Fruit fly (Drosophila melanogaster) whole organism, embryonic: Measurements from ENCODE around the gene CG5157.

Experiments
- Adf1 ChIP-seq: fragments of 200-800 bp; sonication (Bioruptor generic); IDR thresholded peaks from 2 replicates; pipeline ENCODE4 v1.3.6; 2022; ENCODE audit warnings: missing biosample characterization, missing genetic modification characterization
- Asciz ChIP-seq: fragments of 200-800 bp; sonication (Bioruptor generic); optimal IDR thresholded peaks from 2 replicates; lab custom pipeline; 2017; ENCODE audit warnings: missing biosample characterization, mild to moderate bottlenecking, missing genetic modification characterization, missing genetic modification reagents
- Bteb2 ChIP-seq: fragments of 200-800 bp; sonication (Bioruptor generic); optimal IDR thresholded peaks from 2 replicates; lab custom pipeline; 2016; ENCODE audit warnings: missing biosample characterization, missing genetic modification characterization
- CG10959 ChIP-seq: fragments of 200-800 bp; sonication (Bioruptor generic); IDR thresholded peaks from 2 replicates; pipeline ENCODE4 v1.3.6; 2022; ENCODE audit warnings: missing biosample characterization, missing genetic modification characterization
- CG12155 ChIP-seq: fragments of 200-800 bp; sonication (Bioruptor generic); optimal IDR thresholded peaks from 3 replicates; lab custom pipeline; 2016; ENCODE audit warnings: missing biosample characterization, missing genetic modification characterization
- CG12769 ChIP-seq: fragments of 200-800 bp; sonication (Bioruptor generic); optimal IDR thresholded peaks from 2 replicates; lab custom pipeline; 2019; ENCODE audit warnings: missing biosample characterization, mild to moderate bottlenecking, missing genetic modification characterization, moderate library complexity
- CG13287 ChIP-seq: fragments of 200-800 bp; sonication (Bioruptor generic); IDR thresholded peaks from 2 replicates; pipeline ENCODE4 v1.3.6; 2022; ENCODE audit warnings: missing biosample characterization, missing genetic modification characterization; ENCODE audit not compliant: partially characterized antibody
- CG13296 ChIP-seq: fragments of 200-800 bp; sonication (Bioruptor generic); optimal IDR thresholded peaks from 3 replicates; lab custom pipeline; 2018; ENCODE audit warnings: missing biosample characterization, mild to moderate bottlenecking, missing genetic modification characterization
- CG13894 ChIP-seq: fragments of 200-800 bp; sonication (Bioruptor generic); optimal IDR thresholded peaks from 3 replicates; lab custom pipeline; 2018; ENCODE audit warnings: missing biosample characterization, mild to moderate bottlenecking, missing genetic modification characterization, moderate library complexity
- CG14050 ChIP-seq: fragments of 200-800 bp; sonication (Bioruptor generic); IDR thresholded peaks from 3 replicates; pipeline ENCODE4 v1.3.6; 2022; ENCODE audit warnings: missing biosample characterization, missing genetic modification characterization
- CG2116 ChIP-seq: fragments of 200-800 bp; sonication (Bioruptor generic); optimal IDR thresholded peaks from 3 replicates; lab custom pipeline; 2018; ENCODE audit warnings: missing biosample characterization, mild to moderate bottlenecking, missing genetic modification characterization
- CG32532 ChIP-seq: fragments of 200-800 bp; sonication (Bioruptor generic); IDR thresholded peaks from 2 replicates; pipeline ENCODE4 v1.3.6; 2022; ENCODE audit warnings: missing biosample characterization, missing genetic modification characterization
- CG3726 ChIP-seq: fragments of 200-800 bp; sonication (Bioruptor generic); IDR thresholded peaks from 3 replicates; pipeline ENCODE4, ENCODE4 v1.3.6; 2022; ENCODE audit warnings: missing biosample characterization, missing genetic modification characterization
- CG4360 ChIP-seq: fragments of 200-800 bp; sonication (Bioruptor generic); IDR thresholded peaks from 2 replicates; pipeline ENCODE4 v1.3.6; 2022; ENCODE audit warnings: missing biosample characterization, missing genetic modification characterization
- CG5245 ChIP-seq: fragments of 200-800 bp; sonication (Bioruptor generic); optimal IDR thresholded peaks from 3 replicates; lab custom pipeline; 2016; ENCODE audit warnings: missing biosample characterization, missing genetic modification characterization
- CG7786 ChIP-seq: fragments of 200-800 bp; sonication (Bioruptor generic); optimal IDR thresholded peaks from 2 replicates; lab custom pipeline; 2016; ENCODE audit warnings: missing biosample characterization, missing genetic modification characterization
- CG7928 ChIP-seq: fragments of 200-800 bp; sonication (Bioruptor generic); optimal IDR thresholded peaks from 2 replicates; lab custom pipeline; 2017; ENCODE audit warnings: missing biosample characterization, mild to moderate bottlenecking, missing genetic modification characterization
- CG9609 ChIP-seq: fragments of 200-800 bp; sonication (Bioruptor generic); optimal IDR thresholded peaks from 3 replicates; lab custom pipeline; 2016; ENCODE audit warnings: missing biosample characterization, missing genetic modification characterization
- CG9932 ChIP-seq: fragments of 200-800 bp; sonication (Bioruptor generic); IDR thresholded peaks from 2 replicates; pipeline ENCODE4 v1.3.6; 2022; ENCODE audit warnings: missing biosample characterization, missing genetic modification characterization
- D ChIP-seq, 2 experiments: fragments of 200-800 bp in 1 of 2; fragments of >200 bp in 1 of 2; sonication (Bioruptor generic) in 1 of 2; optimal IDR thresholded peaks; 2 replicates in 1 of 2; 3 replicates in 1 of 2; lab custom pipeline; 2017; ENCODE audit warnings: mild to moderate bottlenecking in 1 of 2, missing biosample characterization in 1 of 2, missing genetic modification characterization in 1 of 2, missing genetic modification reagents in 1 of 2
- Dref ChIP-seq: fragments of 200-800 bp; sonication (Bioruptor generic); IDR thresholded peaks from 2 replicates; pipeline ENCODE4 v1.3.6; 2022; ENCODE audit warnings: missing biosample characterization, missing genetic modification characterization
- Med ChIP-seq: fragments of 200-800 bp; sonication (Bioruptor generic); peaks from one replicate; lab custom pipeline; 2016; ENCODE audit warnings: missing biosample characterization, missing genetic modification characterization, mild to moderate bottlenecking, inconsistent platforms, moderate library complexity
- Mes4 ChIP-seq: fragments of 200-800 bp; sonication (Bioruptor generic); optimal IDR thresholded peaks from 2 replicates; lab custom pipeline; 2016; ENCODE audit warnings: missing biosample characterization, missing genetic modification characterization
- NC2β ChIP-seq: fragments of 200-800 bp; sonication (Bioruptor generic); optimal IDR thresholded peaks from 2 replicates; lab custom pipeline; 2016; ENCODE audit warnings: missing biosample characterization, missing genetic modification characterization
- Nf-YA ChIP-seq: fragments of 200-800 bp; sonication (Bioruptor generic); IDR thresholded peaks from 2 replicates; pipeline ENCODE4 v1.3.6; 2022; ENCODE audit warnings: missing biosample characterization, missing genetic modification characterization
- Pdp1 ChIP-seq, 2 experiments: fragments of 200-800 bp; sonication (Bioruptor generic); optimal IDR thresholded peaks; 3 replicates each; lab custom pipeline; 2016; ENCODE audit warnings: missing biosample characterization in 2 of 2, missing genetic modification characterization in 2 of 2, mild to moderate bottlenecking in 1 of 2, moderate library complexity in 1 of 2
- Ravus ChIP-seq: fragments of 200-800 bp; sonication (Bioruptor generic); IDR thresholded peaks from 2 replicates; pipeline ENCODE4 v1.3.6; 2022; ENCODE audit warnings: missing biosample characterization, missing genetic modification characterization
- YL-1 ChIP-seq: fragments of 200-800 bp; sonication (Bioruptor generic); optimal IDR thresholded peaks from 3 replicates; lab custom pipeline; 2017; ENCODE audit warnings: missing biosample characterization, mild to moderate bottlenecking, missing genetic modification characterization
- cg ChIP-seq: fragments of 200-800 bp; sonication (Bioruptor generic); optimal IDR thresholded peaks from 3 replicates; lab custom pipeline; 2019; ENCODE audit warnings: missing biosample characterization, mild to moderate bottlenecking, missing genetic modification characterization, moderate library complexity
- chinmo ChIP-seq: fragments of 200-800 bp; sonication (Bioruptor generic); IDR thresholded peaks from 4 replicates; pipeline ENCODE4 v1.3.6; 2022; ENCODE audit warnings: missing biosample characterization, missing genetic modification characterization; ENCODE audit not compliant: partially characterized antibody
- fru ChIP-seq: fragments of >200 bp; optimal IDR thresholded peaks from 2 replicates; lab custom pipeline; 2017
- kni ChIP-seq: fragments of 200-800 bp; sonication (Bioruptor generic); optimal IDR thresholded peaks from 3 replicates; lab custom pipeline; 2017; ENCODE audit warnings: mild to moderate bottlenecking, missing biosample characterization, missing genetic modification reagents, missing genetic modification characterization
- pb ChIP-seq: fragments of 200-800 bp; sonication (Bioruptor generic); optimal IDR thresholded peaks from 3 replicates; lab custom pipeline; 2016; ENCODE audit warnings: missing biosample characterization, missing genetic modification characterization
- stwl ChIP-seq: fragments of 200-800 bp; sonication (Bioruptor generic); optimal IDR thresholded peaks from 3 replicates; lab custom pipeline; 2018; ENCODE audit warnings: missing biosample characterization, mild to moderate bottlenecking, missing genetic modification characterization, moderate library complexity
- wdn ChIP-seq: fragments of 200-800 bp; sonication (Bioruptor generic); IDR thresholded peaks from 2 replicates; pipeline ENCODE4 v1.3.6; 2022; ENCODE audit warnings: missing biosample characterization, missing genetic modification characterization
- zfh1 ChIP-seq: fragments of 200-800 bp; sonication (Bioruptor generic); IDR thresholded peaks from 3 replicates; pipeline ENCODE4 v1.3.6; 2022; ENCODE audit warnings: missing biosample characterization, missing genetic modification characterization

Gene CG5157

dm6 chr3L:16145931-16146538 is 8.4 kb upstream of the CG5157 start (continued):
- TF ChIP-seq NC2β (GFP tag; lab: Kevin White, UChicago) (no peak), CG12155 (no peak), cg (GFP tag; lab: Kevin White, UChicago) (peak; percentile 40), chinmo (GFP tag; lab: Robert Waterston, UW) (peak; percentile 84; the same call in 2 of the 4 replicates), Asciz (GFP tag; lab: Kevin White, UChicago) (no peak), CG2116 (GFP tag; lab: Kevin White, UChicago) (no peak), Dref (GFP tag; lab: Robert Waterston, UW) (no peak), CG13296 (GFP tag; lab: Kevin White, UChicago) (no peak), kni (GFP tag; lab: Kevin White, UChicago) (no peak), Adf1 (GFP tag; lab: Robert Waterston, UW) (peak; percentile 82), Mes4 (GFP tag; lab: Kevin White, UChicago) (no peak)

- TF ChIP-seq zfh1 (GFP tag; lab: Robert Waterston, UW) = no peak
- no peak for TF ChIP-seq CG5245
- TF ChIP-seq wdn = no peak
- TF ChIP-seq Med (GFP tag; lab: Kevin White, UChicago) = peak; percentile 72
- TF ChIP-seq YL-1 (GFP tag; lab: Kevin White, UChicago) = no peak
- TF ChIP-seq Bteb2 = no peak
- TF ChIP-seq CG3726 (GFP tag; lab: Robert Waterston, UW) = 0 out of 3 replicates have a peak, but pooled peaks have one; percentile 52
- 0 out of 2 replicates have a peak, but pooled peaks have one; percentile 33 for TF ChIP-seq CG10959 (GFP tag; lab: Robert Waterston, UW)
- TF ChIP-seq CG14050 = no peak
- no peak for TF ChIP-seq Ravus (GFP tag; lab: Robert Waterston, UW)
- TF ChIP-seq CG32532 = no peak
- TF ChIP-seq stwl = no peak
- TF ChIP-seq D (optimal IDR thresholded peaks at IDR 0.05; lab: Kevin White, UChicago) = no peak
- no peak for TF ChIP-seq D (GFP tag; optimal IDR thresholded peaks at IDR 0.05; lab: Kevin White, UChicago)
- TF ChIP-seq CG7928 (GFP tag; lab: Kevin White, UChicago) = no peak
- peak; percentile 45 for TF ChIP-seq CG12769 (tag; lab: Kevin White, UChicago)
- no peak for TF ChIP-seq CG13287
- no peak for TF ChIP-seq pb (GFP tag; lab: Kevin White, UChicago)
- peak; percentile 47 for TF ChIP-seq cg (GFP tag; lab: Kevin White, UChicago)
- peak; percentile 19 for TF ChIP-seq CG13894 (tag; lab: Kevin White, UChicago)
- TF ChIP-seq CG9932 (GFP tag; lab: Robert Waterston, UW) = no peak
- peak; percentile 23; the same call in 1 of the 2 replicates for TF ChIP-seq CG4360
- peak in 1 of 2 experiments; percentile 74 for TF ChIP-seq Pdp1 (GFP tag; optimal IDR thresholded peaks at IDR 0.05; lab: Kevin White, UChicago)
- no peak for TF ChIP-seq Nf-YA (GFP tag; lab: Robert Waterston, UW)
- no peak for TF ChIP-seq CG7786 (GFP tag; lab: Kevin White, UChicago)
- no peak for TF ChIP-seq CG9609 (GFP tag; lab: Kevin White, UChicago)
- TF ChIP-seq fru (lab: Kevin White, UChicago) = no peak
Observed at dm6 chr3L:16145282-16145681, 7.6 kb upstream of the CG5157 start.
